Worm (Caenorhabditis elegans) whole organism, L4/young adult: Measurements from ENCODE around the gene ZK792.7.

Experiments used
- dao-5 ChIP-seq: sonication (generic microtip); optimal IDR thresholded peaks from 2 replicates; lab custom pipeline; 2016; ENCODE audit warnings: missing genotype, missing genetic modification characterization, moderate library complexity, missing compliant biosample characterization
- him-1 ChIP-seq: sonication (generic microtip); optimal IDR thresholded peaks from 2 replicates; lab custom pipeline; 2016; ENCODE audit warnings: missing genotype, missing genetic modification reagents, missing genetic modification characterization, missing compliant biosample characterization

ce11 chrIV:11735025-11735424 is 40.8 kb downstream of the ZK792.7 start, which contains the start of gene K01A6.6:
- TF ChIP-seq him-1 (tag; lab: Kevin White, UChicago) (no peak), dao-5 (tag; lab: Kevin White, UChicago) (no peak)
